Worm (Caenorhabditis elegans): Measurements from ENCODE around the gene K02B2.6.

Gene K02B2.6

DNA sequence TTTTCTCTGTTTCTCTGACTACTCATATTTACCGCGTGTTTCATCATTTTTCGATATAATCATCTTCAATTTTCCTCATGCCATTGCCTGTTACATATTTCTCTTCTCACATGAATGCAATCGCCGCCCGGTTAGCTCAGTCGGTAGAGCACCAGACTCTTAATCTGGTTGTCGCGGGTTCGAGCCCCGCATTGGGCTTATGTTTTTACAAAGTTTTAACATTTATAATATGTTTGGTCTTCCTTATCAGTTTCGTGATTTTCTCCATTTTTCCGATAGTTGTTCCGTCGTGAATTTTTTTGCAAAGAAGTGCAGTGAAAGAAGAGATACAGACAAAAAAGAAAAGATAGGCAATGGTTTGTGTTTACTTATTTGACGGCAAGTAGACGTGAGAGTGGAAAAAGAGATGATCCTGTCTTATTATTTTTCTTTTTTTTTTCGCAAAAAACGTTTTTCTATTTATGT, 5.0 kb upstream of the K02B2.6 start (continued):
- TF ChIP-seq nhr-102 (tag; optimal IDR thresholded peaks at IDR 0.05): peak; percentile 87
- TF ChIP-seq nhr-111 (GFP tag; optimal IDR thresholded peaks at IDR 0.05): peak; percentile 19
- TF ChIP-seq ztf-11 (tag; optimal IDR thresholded peaks at IDR 0.05): no peak
- peak; percentile 91 for TF ChIP-seq dmd-8 (GFP tag; IDR thresholded peaks at IDR 0.05)
- TF ChIP-seq cey-2 (tag; optimal IDR thresholded peaks at IDR 0.05; ENCODE audit: borderline replicate concordance, insufficient read depth): peak; percentile 92
- peak; percentile 90 for TF ChIP-seq dmd-6 (GFP tag; IDR thresholded peaks at IDR 0.05)
- peak; percentile 84 for TF ChIP-seq T26A8.4 (GFP tag; IDR thresholded peaks at IDR 0.05)
- peak; percentile 98 for TF ChIP-seq dve-1 (tag; optimal IDR thresholded peaks at IDR 0.05; ENCODE audit: insufficient read depth)
- peak; percentile 79 for TF ChIP-seq nhr-11 (tag; optimal IDR thresholded peaks at IDR 0.05)
- TF ChIP-seq lim-7 (GFP tag; IDR thresholded peaks at IDR 0.05): peak; percentile 97
- TF ChIP-seq fos-1 (tag; optimal IDR thresholded peaks at IDR 0.05): no peak
- peak; percentile 18 for TF ChIP-seq nhr-76 (tag; optimal IDR thresholded peaks at IDR 0.05)
- no peak for TF ChIP-seq ces-1 (GFP tag; optimal IDR thresholded peaks at IDR 0.05)
- peak; percentile 87 for TF ChIP-seq aha-1 (tag)
- peak; percentile 60 for TF ChIP-seq unc-130 (GFP tag; optimal IDR thresholded peaks at IDR 0.05)
- TF ChIP-seq nhr-237 (tag; optimal IDR thresholded peaks at IDR 0.05): no peak
- TF ChIP-seq nhr-10 (tag; optimal IDR thresholded peaks at IDR 0.05): peak; percentile 48
- TF ChIP-seq unc-39 (tag; optimal IDR thresholded peaks at IDR 0.05): no peak
- TF ChIP-seq F49E8.2 (tag; optimal IDR thresholded peaks at IDR 0.05; ENCODE audit: borderline replicate concordance): peak; percentile 80
- peak; percentile 90 for TF ChIP-seq mxl-3 (GFP tag; optimal IDR thresholded peaks at IDR 0.05)
- peak; percentile 82 for TF ChIP-seq daf-19 (GFP tag; conservative IDR thresholded peaks at IDR 0.05)
- peak; percentile 75 for TF ChIP-seq Y5F2A.4 (GFP tag; optimal IDR thresholded peaks at IDR 0.05)
- TF ChIP-seq nhr-41 (GFP tag; IDR thresholded peaks at IDR 0.05): peak; percentile 82
- TF ChIP-seq zip-2 (tag; optimal IDR thresholded peaks at IDR 0.05): peak; percentile 78
- TF ChIP-seq hlh-11 (tag; optimal IDR thresholded peaks at IDR 0.05): peak; percentile 89
- TF ChIP-seq dmd-9 (GFP tag; IDR thresholded peaks at IDR 0.05): no peak
- no peak for TF ChIP-seq lin-39 (tag; optimal IDR thresholded peaks at IDR 0.05)
- peak; percentile 9 to 78 for TF ChIP-seq lsy-2 (tag; optimal IDR thresholded peaks at IDR 0.05)
- peak; percentile 79 for TF ChIP-seq mes-2 (tag; optimal IDR thresholded peaks at IDR 0.05; ENCODE audit: poor library complexity, severe bottlenecking)
- peak; percentile 79 for TF ChIP-seq pqm-1 (tag; optimal IDR thresholded peaks at IDR 0.05)
- TF ChIP-seq hif-1 (tag; optimal IDR thresholded peaks at IDR 0.05): peak; percentile 34 to 62
- TF ChIP-seq ZK546.5 (tag; optimal IDR thresholded peaks at IDR 0.05): no peak
- TF ChIP-seq mep-1 (tag; optimal IDR thresholded peaks at IDR 0.05): peak; percentile 90
- peak; percentile 90 for TF ChIP-seq hlh-30 (tag; optimal IDR thresholded peaks at IDR 0.05; ENCODE audit: insufficient read depth)
- peak; percentile 92 for TF ChIP-seq egl-43 (GFP tag; IDR thresholded peaks at IDR 0.05)
- peak; percentile 90 for TF ChIP-seq lin-1 (GFP tag; IDR thresholded peaks at IDR 0.05)
- TF ChIP-seq zfp-3 (GFP tag; conservative IDR thresholded peaks at IDR 0.05): no peak; the same call in 1 of the 2 replicates
- no peak for TF ChIP-seq skn-1 (tag; optimal IDR thresholded peaks at IDR 0.05)
- peak; percentile 86; the same call in 1 of the 2 replicates for TF ChIP-seq Y75B8A.6 (GFP tag; IDR thresholded peaks at IDR 0.05)
- TF ChIP-seq pha-4 (GFP tag; IDR thresholded peaks at IDR 0.05): peak; percentile 94
- peak; percentile 63 for TF ChIP-seq pha-4 (tag; optimal IDR thresholded peaks at IDR 0.05)
- peak; percentile 77 for TF ChIP-seq lin-13 (GFP tag; optimal IDR thresholded peaks at IDR 0.05)
- TF ChIP-seq set-16 (GFP tag; IDR thresholded peaks at IDR 0.05): no peak
- no peak for TF ChIP-seq zag-1 (tag; optimal IDR thresholded peaks at IDR 0.05)
- TF ChIP-seq tra-1 (GFP tag; IDR thresholded peaks at IDR 0.05): peak; percentile 92
- TF ChIP-seq lir-3 (tag; optimal IDR thresholded peaks at IDR 0.05): peak; percentile 70
- peak; percentile 88 for TF ChIP-seq ztf-7 (tag; optimal IDR thresholded peaks at IDR 0.05)
- TF ChIP-seq fkh-10 (GFP tag; optimal IDR thresholded peaks at IDR 0.05): peak; percentile 51
- TF ChIP-seq ama-1 (optimal IDR thresholded peaks at IDR 0.05): no peak
- peak; percentile 68 for TF ChIP-seq T20F7.1 (GFP tag; optimal IDR thresholded peaks at IDR 0.05)
- TF ChIP-seq F37D6.2 (tag; optimal IDR thresholded peaks at IDR 0.05): peak; percentile 28
- TF ChIP-seq dpl-1 (GFP tag; optimal IDR thresholded peaks at IDR 0.05): peak; percentile 63
